Fruit fly (Drosophila melanogaster) whole organism, embryonic: ENCODE results near the gene pbl.

Experiments used
- Awh ChIP-seq: fragments of 200-800 bp; sonication (Bioruptor generic); IDR thresholded peaks from 2 replicates; pipeline ENCODE4, ENCODE4 v1.3.6; 2022; ENCODE audit warnings: missing biosample characterization, missing genetic modification characterization
- Blimp-1 ChIP-seq: fragments of 200-800 bp; sonication (Bioruptor generic); optimal IDR thresholded peaks from 3 replicates; lab custom pipeline; 2018; ENCODE audit warnings: missing biosample characterization, missing genetic modification characterization, mild to moderate bottlenecking, moderate library complexity, missing genetic modification reagents
- CG1024 ChIP-seq: fragments of 200-800 bp; sonication (Bioruptor generic); IDR thresholded peaks from 2 replicates; pipeline ENCODE4 v1.3.6; 2022; ENCODE audit warnings: missing biosample characterization, missing genetic modification characterization
- CG12391 ChIP-seq: fragments of 200-800 bp; sonication (Bioruptor generic); optimal IDR thresholded peaks from 3 replicates; lab custom pipeline; 2018; ENCODE audit warnings: missing biosample characterization, mild to moderate bottlenecking, missing genetic modification characterization, moderate library complexity
- CG14710 ChIP-seq: fragments of 200-800 bp; sonication (Bioruptor generic); optimal IDR thresholded peaks from 3 replicates; lab custom pipeline; 2019; ENCODE audit warnings: missing biosample characterization, mild to moderate bottlenecking, missing genetic modification characterization, moderate library complexity
- CG17612 ChIP-seq: fragments of 200-800 bp; sonication (Bioruptor generic); IDR thresholded peaks from 2 replicates; pipeline ENCODE4 v1.3.6; 2022; ENCODE audit warnings: missing biosample characterization, missing genetic modification characterization
- CG2120 ChIP-seq: fragments of 200-800 bp; sonication (Bioruptor generic); optimal IDR thresholded peaks from 3 replicates; lab custom pipeline; 2016; ENCODE audit warnings: missing biosample characterization, missing genetic modification characterization
- CG2199 ChIP-seq: fragments of 200-800 bp; sonication (Bioruptor generic); IDR thresholded peaks from 3 replicates; pipeline ENCODE4 v1.3.6; 2022; ENCODE audit warnings: missing biosample characterization, missing genetic modification characterization
- CG2678 ChIP-seq: fragments of 200-800 bp; sonication (Bioruptor generic); optimal IDR thresholded peaks from 3 replicates; lab custom pipeline; 2019; ENCODE audit warnings: missing biosample characterization, mild to moderate bottlenecking, missing genetic modification characterization, moderate library complexity
- CG30431 ChIP-seq: fragments of 200-800 bp; sonication (Bioruptor generic); optimal IDR thresholded peaks from 2 replicates; lab custom pipeline; 2017; ENCODE audit warnings: missing biosample characterization, missing genetic modification characterization
- CG34422 ChIP-seq: fragments of 200-800 bp; sonication (Bioruptor generic); IDR thresholded peaks from 3 replicates; pipeline ENCODE4 v1.3.6; 2022; ENCODE audit warnings: missing biosample characterization, missing genetic modification characterization
- CG4617 ChIP-seq: fragments of 200-800 bp; sonication (Bioruptor generic); optimal IDR thresholded peaks from 3 replicates; lab custom pipeline; 2016; ENCODE audit warnings: missing biosample characterization, missing genetic modification characterization, borderline replicate concordance
- CG7357 ChIP-seq: fragments of 200-800 bp; sonication (Bioruptor generic); IDR thresholded peaks from 3 replicates; pipeline ENCODE4 v1.3.6; 2022; ENCODE audit warnings: missing biosample characterization, missing genetic modification characterization
- CG7786 ChIP-seq: fragments of 200-800 bp; sonication (Bioruptor generic); optimal IDR thresholded peaks from 2 replicates; lab custom pipeline; 2016; ENCODE audit warnings: missing biosample characterization, missing genetic modification characterization
- CG8924 ChIP-seq: fragments of 200-800 bp; optimal IDR thresholded peaks from 3 replicates; lab custom pipeline; 2019; ENCODE audit warnings: missing biosample characterization, mild to moderate bottlenecking, missing genetic modification characterization, moderate library complexity
- D ChIP-seq, 2 experiments: fragments of 200-800 bp in 1 of 2; fragments of >200 bp in 1 of 2; sonication (Bioruptor generic) in 1 of 2; optimal IDR thresholded peaks; 2 replicates in 1 of 2; 3 replicates in 1 of 2; lab custom pipeline; 2017; ENCODE audit warnings: mild to moderate bottlenecking in 1 of 2, missing biosample characterization in 1 of 2, missing genetic modification characterization in 1 of 2, missing genetic modification reagents in 1 of 2
- Dad ChIP-seq: fragments of 200-800 bp; sonication (Bioruptor generic); optimal IDR thresholded peaks from 3 replicates; lab custom pipeline; 2016; ENCODE audit warnings: missing biosample characterization, missing genetic modification characterization
- Deaf1 ChIP-seq: fragments of 200-800 bp; optimal IDR thresholded peaks from 3 replicates; lab custom pipeline; 2019; ENCODE audit warnings: missing biosample characterization, mild to moderate bottlenecking, missing genetic modification characterization, moderate library complexity
- HLHmδ ChIP-seq: fragments of 200-800 bp; sonication (Bioruptor generic); optimal IDR thresholded peaks from 2 replicates; lab custom pipeline; 2018; ENCODE audit warnings: missing biosample characterization, mild to moderate bottlenecking, missing genetic modification characterization, moderate library complexity
- Lim3 ChIP-seq: fragments of 200-800 bp; sonication (Bioruptor generic); IDR thresholded peaks from 2 replicates; pipeline ENCODE4 v1.3.6; 2022; ENCODE audit warnings: missing biosample characterization, missing genetic modification characterization
- Med ChIP-seq: fragments of 200-800 bp; sonication (Bioruptor generic); peaks from one replicate; lab custom pipeline; 2016; ENCODE audit warnings: missing biosample characterization, missing genetic modification characterization, mild to moderate bottlenecking, inconsistent platforms, moderate library complexity
- Mrtf ChIP-seq: fragments of 200-800 bp; sonication (Bioruptor generic); IDR thresholded peaks from 3 replicates; pipeline ENCODE4 v1.3.6; 2022; ENCODE audit warnings: missing biosample characterization, missing genetic modification characterization
- Sox100B ChIP-seq: fragments of 200-800 bp; sonication (Bioruptor generic); optimal IDR thresholded peaks from 3 replicates; lab custom pipeline; 2018; ENCODE audit warnings: missing biosample characterization, mild to moderate bottlenecking, missing genetic modification characterization
- Xrp1 ChIP-seq: fragments of 200-800 bp; sonication (Bioruptor generic); IDR thresholded peaks from 2 replicates; pipeline ENCODE4 v1.3.6; 2022; ENCODE audit warnings: missing biosample characterization, missing genetic modification characterization
- YL-1 ChIP-seq: fragments of 200-800 bp; sonication (Bioruptor generic); optimal IDR thresholded peaks from 3 replicates; lab custom pipeline; 2017; ENCODE audit warnings: missing biosample characterization, mild to moderate bottlenecking, missing genetic modification characterization
- abd-A ChIP-seq: fragments of 200-800 bp; sonication (Bioruptor generic); optimal IDR thresholded peaks from 3 replicates; lab custom pipeline; 2019; ENCODE audit warnings: missing biosample characterization, mild to moderate bottlenecking, missing genetic modification characterization, moderate library complexity
- ase ChIP-seq: fragments of 200-800 bp; sonication (Bioruptor generic); IDR thresholded peaks from 3 replicates; pipeline ENCODE4 v1.3.6; 2022; ENCODE audit warnings: missing biosample characterization, missing genetic modification characterization
- crol ChIP-seq: fragments of 200-800 bp; sonication (Bioruptor generic); IDR thresholded peaks from 2 replicates; pipeline ENCODE4 v1.3.6; 2022; ENCODE audit warnings: missing biosample characterization, missing genetic modification characterization
- dati ChIP-seq: fragments of 200-800 bp; sonication (Bioruptor generic); IDR thresholded peaks from 2 replicates; pipeline ENCODE4 v1.3.6; 2022; ENCODE audit warnings: missing biosample characterization, missing genetic modification characterization
- ems ChIP-seq: fragments of 200-800 bp; sonication (Bioruptor generic); optimal IDR thresholded peaks from 3 replicates; lab custom pipeline; 2016; ENCODE audit warnings: missing biosample characterization, missing genetic modification characterization
- exex ChIP-seq: fragments of 200-800 bp; sonication (Bioruptor generic); optimal IDR thresholded peaks from 4 replicates; lab custom pipeline; 2018; ENCODE audit warnings: missing biosample characterization, mild to moderate bottlenecking, missing genetic modification characterization, moderate library complexity
- fd96Cb ChIP-seq: fragments of 200-800 bp; sonication (Bioruptor generic); optimal IDR thresholded peaks from 2 replicates; lab custom pipeline; 2018; ENCODE audit warnings: missing biosample characterization, mild to moderate bottlenecking, missing genetic modification characterization, moderate library complexity
- gcm ChIP-seq: fragments of 200-800 bp; sonication (Bioruptor generic); optimal IDR thresholded peaks from 2 replicates; lab custom pipeline; 2019; ENCODE audit warnings: missing biosample characterization, mild to moderate bottlenecking, missing genetic modification characterization, moderate library complexity
- gcm2 ChIP-seq: fragments of 200-800 bp; sonication (Bioruptor generic); optimal IDR thresholded peaks from 2 replicates; lab custom pipeline; 2016; ENCODE audit warnings: missing biosample characterization, missing genetic modification characterization
- ind ChIP-seq: fragments of 200-800 bp; sonication (Bioruptor generic); optimal IDR thresholded peaks from 3 replicates; lab custom pipeline; 2016; ENCODE audit warnings: missing biosample characterization, missing genetic modification characterization
- jing ChIP-seq: fragments of 200-800 bp; sonication (Bioruptor generic); optimal IDR thresholded peaks from 2 replicates; lab custom pipeline; 2018; ENCODE audit warnings: missing biosample characterization, mild to moderate bottlenecking, missing genetic modification characterization
- kni ChIP-seq: fragments of 200-800 bp; sonication (Bioruptor generic); optimal IDR thresholded peaks from 3 replicates; lab custom pipeline; 2017; ENCODE audit warnings: mild to moderate bottlenecking, missing biosample characterization, missing genetic modification reagents, missing genetic modification characterization
- mirr ChIP-seq: fragments of 200-800 bp; sonication (Bioruptor generic); optimal IDR thresholded peaks from 3 replicates; lab custom pipeline; 2018; ENCODE audit warnings: missing biosample characterization, mild to moderate bottlenecking, missing genetic modification characterization
- mld ChIP-seq: fragments of 200-800 bp; sonication (Bioruptor generic); IDR thresholded peaks from 3 replicates; pipeline ENCODE4 v1.3.6; 2022; ENCODE audit warnings: missing biosample characterization, missing genetic modification characterization; ENCODE audit not compliant: partially characterized antibody
- nom ChIP-seq: fragments of 200-800 bp; sonication (Bioruptor generic); optimal IDR thresholded peaks from 2 replicates; lab custom pipeline; 2017; ENCODE audit warnings: missing biosample characterization, missing genetic modification characterization, mild to moderate bottlenecking, moderate library complexity, missing genetic modification reagents
- oc ChIP-seq: fragments of 200-800 bp; sonication (Bioruptor generic); optimal IDR thresholded peaks from 2 replicates; lab custom pipeline; 2018; ENCODE audit warnings: missing biosample characterization, mild to moderate bottlenecking, missing genetic modification characterization, moderate library complexity
- prd ChIP-seq, 3 experiments: fragments of >200 bp in 2 of 3; fragments of 200-800 bp in 1 of 3; sonication (Bioruptor generic) in 1 of 3; optimal IDR thresholded peaks in 2 of 3; IDR thresholded peaks in 1 of 3; 2 replicates in 2 of 3; 3 replicates in 1 of 3; pipeline versions ENCODE4 v1.3.6 to Lab custom; 2017 to 2022; ENCODE audit warnings: missing biosample characterization in 1 of 3, missing genetic modification characterization in 1 of 3
- salm ChIP-seq: fragments of 200-800 bp; sonication (Bioruptor generic); optimal IDR thresholded peaks from 2 replicates; lab custom pipeline; 2018; ENCODE audit warnings: missing biosample characterization, mild to moderate bottlenecking, missing genetic modification characterization
- sens ChIP-seq: fragments of 200-800 bp; sonication (Bioruptor generic); peaks from one replicate; lab custom pipeline; 2016; ENCODE audit warnings: missing biosample characterization, missing genetic modification characterization
- sna ChIP-seq: fragments of 200-800 bp; sonication (Bioruptor generic); IDR thresholded peaks from 2 replicates; pipeline ENCODE4 v1.3.6; 2022; ENCODE audit warnings: missing biosample characterization, missing genetic modification characterization; ENCODE audit not compliant: partially characterized antibody
- sr ChIP-seq: fragments of 200-800 bp; sonication (Bioruptor generic); IDR thresholded peaks from 3 replicates; pipeline ENCODE4 v1.3.6; 2022; ENCODE audit warnings: missing biosample characterization, missing genetic modification characterization
- twi ChIP-seq: fragments of 200-800 bp; optimal IDR thresholded peaks from 2 replicates; lab custom pipeline; 2019; ENCODE audit warnings: missing biosample characterization, mild to moderate bottlenecking, missing genetic modification characterization, moderate library complexity
- wor ChIP-seq: fragments of 200-800 bp; sonication (Bioruptor generic); IDR thresholded peaks from 2 replicates; pipeline ENCODE4 v1.3.6; 2022; ENCODE audit warnings: missing biosample characterization, missing genetic modification characterization

The pbl gene

DNA sequence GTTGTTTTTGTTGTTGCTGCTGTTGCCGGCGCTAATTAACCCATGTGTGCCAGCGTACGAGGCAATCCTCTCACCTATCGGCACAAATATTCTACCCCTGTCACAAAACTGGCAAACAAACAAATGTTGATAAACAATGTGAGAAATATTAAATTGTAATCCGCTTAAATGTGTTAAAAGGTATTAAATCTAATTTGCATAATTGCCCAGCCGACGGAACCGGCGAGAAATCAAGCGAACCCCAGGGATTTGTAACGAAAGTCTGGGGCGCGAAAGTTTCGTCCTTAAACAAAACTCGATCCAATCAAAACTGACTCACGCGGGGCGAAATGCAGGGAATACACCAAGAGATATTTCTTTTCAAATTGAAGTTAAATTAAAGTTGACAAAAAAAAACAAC, 45.0 kb upstream of the pbl start (continued):
- TF ChIP-seq CG8924 (tag; lab: Kevin White, UChicago) = no peak
- TF ChIP-seq Xrp1 (GFP tag; lab: Robert Waterston, UW) = peak; percentile 29; the same call in 1 of the 2 replicates
- TF ChIP-seq prd (optimal IDR thresholded peaks at IDR 0.05; lab: Kevin White, UChicago) = no peak
- TF ChIP-seq prd (GFP tag; IDR thresholded peaks at IDR 0.05; lab: Robert Waterston, UW) = 0 out of 3 replicates have a peak, but pooled peaks have one; percentile 6
- peak; percentile 83 for TF ChIP-seq oc (tag; lab: Kevin White, UChicago)
- no peak for TF ChIP-seq CG2678 (tag; lab: Kevin White, UChicago)
- TF ChIP-seq YL-1 (GFP tag; lab: Kevin White, UChicago) = no peak
- no peak for TF ChIP-seq Sox100B (GFP tag; lab: Kevin White, UChicago)

- TF ChIP-seq mirr (no peak), CG1024 (GFP tag; lab: Robert Waterston, UW) (no peak), CG12391 (tag; lab: Kevin White, UChicago) (no peak), crol (GFP tag; lab: Robert Waterston, UW) (peak; percentile 96), Lim3 (GFP tag; lab: Robert Waterston, UW) (peak; percentile 39; the same call in 1 of the 2 replicates), Blimp-1 (GFP tag; lab: Kevin White, UChicago) (no peak), nom (GFP tag; lab: Kevin White, UChicago) (no peak), CG7357 (GFP tag; lab: Robert Waterston, UW) (no peak), salm (tag; lab: Kevin White, UChicago) (no peak), oc (tag; lab: Kevin White, UChicago) (peak; percentile 12), Med (GFP tag; lab: Kevin White, UChicago) (peak; percentile 20), Awh (GFP tag; lab: Robert Waterston, UW) (0 out of 2 replicates have a peak, but pooled peaks have one; percentile 31), wor (GFP tag; lab: Robert Waterston, UW) (no peak), CG7786 (GFP tag; lab: Kevin White, UChicago) (no peak), gcm2 (GFP tag; lab: Kevin White, UChicago) (no peak), Dad (GFP tag; lab: Kevin White, UChicago) (no peak), ase (no peak), ind (no peak), CG4617 (GFP tag; lab: Kevin White, UChicago) (no peak), dati (no peak), mld (GFP tag; lab: Robert Waterston, UW) (no peak), fd96Cb (tag; lab: Kevin White, UChicago) (no peak), twi (tag; lab: Kevin White, UChicago) (no peak), CG14710 (no peak), CG2120 (GFP tag; lab: Kevin White, UChicago) (no peak), Deaf1 (tag; lab: Kevin White, UChicago) (no peak), CG30431 (GFP tag; lab: Kevin White, UChicago) (no peak), CG17612 (GFP tag; lab: Robert Waterston, UW) (no peak), jing (GFP tag; lab: Kevin White, UChicago) (no peak), sna (GFP tag; lab: Robert Waterston, UW) (no peak), HLHmδ (GFP tag; lab: Kevin White, UChicago) (no peak), ems (no peak), abd-A (peak; percentile 81), CG2199 (GFP tag; lab: Robert Waterston, UW) (0 out of 3 replicates have a peak, but pooled peaks have one; percentile 13), exex (peak; percentile 57), sr (GFP tag; lab: Robert Waterston, UW) (no peak), D (optimal IDR thresholded peaks at IDR 0.05; lab: Kevin White, UChicago) (no peak), D (GFP tag; optimal IDR thresholded peaks at IDR 0.05; lab: Kevin White, UChicago) (no peak), gcm (GFP tag; lab: Kevin White, UChicago) (peak; percentile 66), CG34422 (GFP tag; lab: Robert Waterston, UW) (no peak), sens (no peak), Mrtf (GFP tag; lab: Robert Waterston, UW) (no peak), kni (GFP tag; lab: Kevin White, UChicago) (peak; percentile 34)
Measured at dm6 chr3L:7954967-7955366, 43.2 kb upstream of the pbl start.
